Worm (Caenorhabditis elegans) whole organism, mixed stage, embryonic: Measurements from ENCODE around the gene efl-3.
"Not testable (repeated sequence)": the region's sequence is repeated elsewhere in the genome, so short reads cannot be mapped to it uniquely, and the experiment has no call there.

ENCODE experiments used
- M03D4.4 ChIP-seq: sonication (generic microtip); optimal IDR thresholded peaks from 2 replicates; lab custom pipeline; 2017; ENCODE audit warnings: mild to moderate bottlenecking, missing genetic modification characterization, missing compliant biosample characterization
- ceh-43 ChIP-seq: fragments of 200-800 bp; sonication (Bioruptor generic); optimal IDR thresholded peaks from 2 replicates; lab custom pipeline; 2018; ENCODE audit warnings: mild to moderate bottlenecking, missing genetic modification characterization, moderate library complexity, missing compliant biosample characterization
- ces-1 ChIP-seq: fragments of 150-350 bp; optimal IDR thresholded peaks from 2 replicates; lab custom pipeline; 2014; ENCODE audit warnings: missing biosample characterization, missing genetic modification reagents, missing genetic modification characterization
- cnd-1 ChIP-seq: fragments of 200-800 bp; sonication (Bioruptor generic); optimal IDR thresholded peaks from 2 replicates; lab custom pipeline; 2018; ENCODE audit warnings: mild to moderate bottlenecking, missing genetic modification characterization, missing compliant biosample characterization
- elt-1 ChIP-seq: sonication (generic microtip); optimal IDR thresholded peaks from 2 replicates; lab custom pipeline; 2017; ENCODE audit warnings: missing genetic modification characterization, mild to moderate bottlenecking, missing compliant biosample characterization, antibody characterized with exemption, moderate library complexity, borderline replicate concordance; ENCODE audit not compliant: insufficient read depth
- elt-3 ChIP-seq: fragments of 150-350 bp; optimal IDR thresholded peaks from 2 replicates; lab custom pipeline; 2014; ENCODE audit warnings: missing biosample characterization, missing genetic modification characterization
- flh-1 ChIP-seq: fragments of 200-800 bp; sonication (Bioruptor generic); optimal IDR thresholded peaks from 2 replicates; lab custom pipeline; 2018; ENCODE audit warnings: mild to moderate bottlenecking, missing genetic modification characterization, moderate library complexity, missing compliant biosample characterization
- ham-2 ChIP-seq: fragments of 200-800 bp; sonication (Bioruptor generic); optimal IDR thresholded peaks from 2 replicates; lab custom pipeline; 2018; ENCODE audit warnings: mild to moderate bottlenecking, missing genetic modification characterization, missing compliant biosample characterization
- hlh-1 ChIP-seq: fragments of 150-350 bp; optimal IDR thresholded peaks from 2 replicates; lab custom pipeline; 2014; ENCODE audit warnings: missing biosample characterization, missing genetic modification reagents, missing genetic modification characterization
- lin-32 ChIP-seq: fragments of 200-800 bp; sonication (Bioruptor generic); optimal IDR thresholded peaks from 2 replicates; lab custom pipeline; 2018; ENCODE audit warnings: mild to moderate bottlenecking, missing genetic modification characterization, missing compliant biosample characterization
- lsy-2 ChIP-seq: fragments of 150-350 bp; optimal IDR thresholded peaks from 2 replicates; lab custom pipeline; 2014; ENCODE audit warnings: missing biosample characterization, missing genetic modification characterization
- mab-5 ChIP-seq: fragments of 150-350 bp; optimal IDR thresholded peaks from 2 replicates; lab custom pipeline; 2014; ENCODE audit warnings: missing biosample characterization, missing genetic modification characterization
- mls-2 ChIP-seq: sonication (generic microtip); optimal IDR thresholded peaks from 2 replicates; lab custom pipeline; 2016; ENCODE audit warnings: mild to moderate bottlenecking, missing genetic modification characterization, moderate library complexity, missing compliant biosample characterization
- nhr-2 ChIP-seq: fragments of 150-350 bp; optimal IDR thresholded peaks from 2 replicates; lab custom pipeline; 2014; ENCODE audit warnings: missing biosample characterization, missing genetic modification characterization
- pha-4 ChIP-seq: fragments of 150-350 bp; optimal IDR thresholded peaks from 2 replicates; lab custom pipeline; 2018; ENCODE audit warnings: missing biosample characterization, missing genetic modification reagents, missing genetic modification characterization
- sem-2 ChIP-seq: fragments of 200-800 bp; sonication (Bioruptor generic); optimal IDR thresholded peaks from 2 replicates; lab custom pipeline; 2018; ENCODE audit warnings: mild to moderate bottlenecking, missing genetic modification characterization, missing compliant biosample characterization
- snpc-4 ChIP-seq: fragments of 150-350 bp; optimal IDR thresholded peaks from 2 replicates; lab custom pipeline; 2014; ENCODE audit warnings: missing biosample characterization, missing genetic modification characterization
- sptf-1 ChIP-seq: sonication (generic microtip); optimal IDR thresholded peaks from 2 replicates; lab custom pipeline; 2017; ENCODE audit warnings: mild to moderate bottlenecking, missing genetic modification characterization, moderate library complexity, missing compliant biosample characterization
- tbx-8 ChIP-seq: fragments of 200-800 bp; sonication (Bioruptor generic); optimal IDR thresholded peaks from 2 replicates; lab custom pipeline; 2018; ENCODE audit warnings: mild to moderate bottlenecking, missing genetic modification characterization, moderate library complexity, missing compliant biosample characterization
- unc-120 ChIP-seq: sonication (generic microtip); optimal IDR thresholded peaks from 2 replicates; lab custom pipeline; 2017; ENCODE audit warnings: missing genetic modification characterization, missing compliant biosample characterization; ENCODE audit not compliant: poor library complexity, severe bottlenecking
- unc-39 ChIP-seq: fragments of 150-350 bp; optimal IDR thresholded peaks from 2 replicates; lab custom pipeline; 2014; ENCODE audit warnings: missing biosample characterization, missing genetic modification characterization
- unc-62 ChIP-seq: fragments of 150-350 bp; optimal IDR thresholded peaks from 2 replicates; lab custom pipeline; 2014; ENCODE audit warnings: missing biosample characterization, missing genetic modification reagents, missing genetic modification characterization
- zip-8 ChIP-seq: fragments of 150-350 bp; optimal IDR thresholded peaks from 2 replicates; lab custom pipeline; 2014; ENCODE audit warnings: missing biosample characterization, missing genetic modification characterization
- ztf-11 ChIP-seq: fragments of 150-350 bp; optimal IDR thresholded peaks from 2 replicates; lab custom pipeline; 2014; ENCODE audit warnings: missing biosample characterization, missing genetic modification characterization

efl-3 gene

DNA sequence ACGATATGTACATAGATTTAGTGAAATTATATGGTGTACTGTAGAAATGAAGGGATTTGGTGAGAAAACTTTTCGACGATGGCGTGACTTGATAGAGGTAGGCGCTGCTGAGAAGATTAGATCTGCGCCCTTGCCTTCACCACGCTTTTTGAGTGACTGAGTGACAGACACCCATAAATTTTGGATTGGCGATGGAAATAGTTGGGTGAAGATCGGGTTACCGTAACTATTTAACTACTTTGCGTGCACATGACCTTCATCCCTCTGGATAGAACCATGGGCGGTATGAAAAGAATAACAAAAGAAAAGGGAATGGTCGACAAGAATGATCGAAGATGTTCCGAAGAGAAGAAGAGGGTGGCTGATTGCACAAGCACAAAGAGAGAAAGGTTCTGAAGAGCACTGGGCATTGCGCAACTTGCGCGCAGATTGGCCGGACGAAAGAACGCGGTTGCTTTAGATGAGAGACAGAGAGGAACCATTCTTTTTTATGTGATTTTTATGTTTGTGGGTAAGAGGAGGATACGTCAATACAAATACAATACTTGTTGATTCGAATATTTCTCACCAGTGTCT lies 3.1 kb downstream of the efl-3 start:
- TF ChIP-seq elt-1 (tag; lab: Kevin White, UChicago) (no peak), unc-39 (no peak), nhr-2 (peak; percentile 88), ham-2 (GFP tag; lab: Kevin White, UChicago) (no peak), sem-2 (GFP tag; lab: Kevin White, UChicago) (peak; percentile 13), zip-8 (tag; lab: Kevin White, UChicago) (peak; percentile 89), cnd-1 (tag; lab: Kevin White, UChicago) (peak; percentile 17), sptf-1 (no peak), mls-2 (peak; percentile 20), tbx-8 (GFP tag; lab: Kevin White, UChicago) (no peak), pha-4 (tag; lab: Kevin White, UChicago) (no peak), snpc-4 (no peak)
- TF ChIP-seq, all 35 proteins: peak for 5

ce11 chrII:8417059-8417668 lies 4.7 kb downstream of the efl-3 start, which contains the start of gene fdgt-2:
TSS of gene fdgt-2 (plus strand) at chrII:8417618.
- TF ChIP-seq ces-1 (GFP tag; lab: Kevin White, UChicago) (no peak), unc-62 (GFP tag; lab: Kevin White, UChicago) (peak; percentile 73)

DNA sequence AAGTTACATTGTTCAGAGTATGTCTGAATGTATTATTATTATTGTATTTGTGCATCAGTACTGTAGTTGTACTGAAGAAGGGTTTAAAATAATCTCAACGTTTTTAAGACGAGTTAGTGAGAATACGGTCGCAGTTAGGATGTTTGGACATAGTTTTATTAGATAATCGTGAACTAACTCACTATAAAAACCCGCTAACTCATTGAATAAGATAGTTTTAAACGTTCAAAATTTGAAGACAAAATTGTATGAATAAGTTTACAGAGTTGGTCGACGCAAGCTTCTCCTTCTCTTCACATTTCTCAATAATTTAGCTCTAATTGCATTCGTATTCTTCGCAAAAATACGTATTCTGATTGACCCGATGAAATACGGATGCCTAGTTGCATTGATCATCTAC lies 6.5 kb downstream of the efl-3 start:
- TF ChIP-seq elt-3 (no peak), lsy-2 (tag; lab: Kevin White, UChicago) (peak; percentile 76), M03D4.4 (tag; lab: Kevin White, UChicago) (no peak), ztf-11 (tag; lab: Kevin White, UChicago) (no peak)

- TF ChIP-seq unc-120; ceh-43 (GFP tag; lab: Kevin White, UChicago); lin-32: not testable (repeated sequence)
Measured at ce11 chrII:8419798-8420197, 7.3 kb downstream of the efl-3 start, which contains the start of gene F14E5.8. TSS of gene F14E5.8 (plus strand) at chrII:8420098.

DNA sequence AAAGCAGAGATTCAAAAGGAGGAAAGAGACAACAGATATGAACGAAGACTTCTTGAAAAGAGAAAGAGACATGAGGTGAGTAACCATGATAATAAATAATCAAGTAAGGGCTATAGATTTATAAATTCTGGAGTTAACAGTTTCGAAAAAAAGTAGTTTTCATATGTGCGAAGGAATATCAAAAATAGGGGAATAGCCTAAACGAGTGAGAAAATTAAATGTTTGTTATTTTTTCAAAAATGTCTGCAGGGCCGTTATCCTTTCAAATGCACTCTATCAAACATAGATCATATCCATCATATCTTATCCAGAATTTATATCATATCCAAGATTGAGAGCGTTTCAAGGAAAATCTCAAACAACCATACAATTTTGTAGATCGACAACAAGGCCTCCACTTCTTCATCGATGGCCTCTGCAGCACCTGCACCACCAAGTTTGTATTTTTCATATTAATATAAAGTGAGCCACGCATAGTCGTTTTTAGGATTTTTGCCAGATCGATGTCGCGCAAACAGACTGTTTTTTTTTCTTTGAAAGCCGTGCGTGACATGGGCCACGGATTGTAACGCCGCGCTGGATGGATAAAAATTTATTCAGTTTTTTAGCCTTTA lies 8.4 kb downstream of the efl-3 start:
- peak; percentile 76 for TF ChIP-seq lsy-2 (tag; lab: Kevin White, UChicago)
- TF ChIP-seq M03D4.4 (tag; lab: Kevin White, UChicago): no peak
- TF ChIP-seq, all 35 proteins: peak for 1

- no peak for TF ChIP-seq flh-1 (GFP tag; lab: Kevin White, UChicago)
Measured at ce11 chrII:8428758-8428946, 16.2 kb downstream of the efl-3 start, which contains the start of gene F14E5.2. TSS of gene F14E5.2 (minus strand) at chrII:8428858.

DNA sequence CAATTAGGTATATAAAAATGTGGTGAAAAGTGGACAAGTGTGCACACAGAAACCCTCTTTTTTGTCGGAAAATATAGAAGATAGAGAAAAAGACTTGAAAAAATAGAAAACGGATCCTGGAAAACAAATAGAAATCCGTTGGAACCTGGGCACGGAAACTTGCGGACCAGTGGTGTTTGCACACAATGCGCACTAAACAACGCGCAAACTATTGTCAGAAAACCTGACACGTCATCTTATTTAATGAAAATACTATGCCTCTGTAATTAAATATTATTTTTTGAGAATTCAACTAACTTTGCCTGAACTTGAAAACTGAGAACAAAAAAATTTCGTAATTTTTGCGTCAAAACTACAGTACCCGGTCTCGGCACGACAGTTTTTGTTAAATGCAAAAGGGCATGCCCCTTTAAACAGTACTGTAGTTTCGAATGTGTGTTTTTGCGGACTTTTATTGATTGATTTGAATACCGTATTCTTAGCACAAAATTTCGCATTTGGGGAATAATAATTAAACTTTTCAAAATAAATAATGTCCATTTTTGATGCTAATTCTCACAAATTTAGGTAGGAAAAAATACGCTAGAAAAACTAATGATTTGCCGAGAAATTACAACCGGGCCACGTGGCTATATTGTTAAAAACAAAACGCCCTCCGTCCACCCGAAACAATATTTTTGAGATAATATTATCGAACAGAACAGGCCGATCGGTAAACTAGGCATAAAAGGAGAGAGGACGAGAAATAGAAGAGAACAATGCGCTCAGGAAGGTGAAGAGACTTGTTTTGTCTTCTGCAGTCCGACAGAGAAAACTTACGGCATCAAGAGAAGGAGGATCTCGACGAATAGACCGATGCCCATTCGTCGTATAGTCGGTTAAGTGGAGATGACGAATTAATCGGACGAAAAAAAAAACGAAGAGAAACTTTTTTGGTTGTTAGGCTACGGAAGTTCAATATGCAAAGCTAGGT lies 16.8 kb downstream of the efl-3 start:
- TF ChIP-seq ham-2 (GFP tag; lab: Kevin White, UChicago) (no peak), elt-3 (no peak), lsy-2 (tag; lab: Kevin White, UChicago) (peak; percentile 43), lin-32 (no peak), mab-5 (no peak), zip-8 (tag; lab: Kevin White, UChicago) (peak; percentile 16), hlh-1 (tag; lab: Kevin White, UChicago) (no peak)
